Worm (Caenorhabditis elegans) whole organism, L4 larva: ENCODE results near the gene F14D7.12.
"Not testable (repeated sequence)": the region's sequence is repeated elsewhere in the genome, so short reads cannot be mapped to it uniquely, and the experiment has no call there.

Experiments
- D1046.2 ChIP-seq: fragments of 200-800 bp; sonication (Bioruptor generic); IDR thresholded peaks from 2 replicates; pipeline ENCODE4 v1.3.6; 2022; ENCODE audit warnings: missing genetic modification characterization, missing compliant biosample characterization
- F10B5.3 ChIP-seq: sonication (generic microtip); optimal IDR thresholded peaks from 2 replicates; lab custom pipeline; 2016; ENCODE audit warnings: mild to moderate bottlenecking, missing genetic modification characterization, missing compliant biosample characterization
- R02D3.7 ChIP-seq: fragments of 150-350 bp; sonication (generic microtip); optimal IDR thresholded peaks from 3 replicates; lab custom pipeline; 2014; ENCODE audit warnings: missing biosample characterization, missing genetic modification characterization
- Y48G9A.11 ChIP-seq: fragments of 200-800 bp; sonication (Bioruptor generic); IDR thresholded peaks from 2 replicates; pipeline ENCODE4 v1.3.6; 2022; ENCODE audit warnings: missing genetic modification reagents, missing genetic modification characterization, missing compliant biosample characterization
- ZK337.2 ChIP-seq: fragments of 200-800 bp; sonication (Bioruptor generic); IDR thresholded peaks from 2 replicates; pipeline ENCODE4 v1.3.6; 2022; ENCODE audit warnings: missing genetic modification reagents, missing genetic modification characterization, missing compliant biosample characterization
- aha-1 ChIP-seq: fragments of 150-350 bp; peaks from one replicate; lab custom pipeline; 2014; ENCODE audit warnings: missing biosample characterization, missing genetic modification characterization
- ama-1 ChIP-seq: fragments of 150-350 bp; optimal IDR thresholded peaks from 2 replicates; lab custom pipeline; 2014; ENCODE audit warnings: inconsistent platforms, mixed read lengths
- attf-4 ChIP-seq: sonication (generic microtip); optimal IDR thresholded peaks from 3 replicates; lab custom pipeline; 2017; ENCODE audit warnings: missing biosample characterization, missing genetic modification characterization
- ceh-20 ChIP-seq: fragments of 200-800 bp; sonication (Bioruptor generic); IDR thresholded peaks from 2 replicates; pipeline ENCODE4 v1.3.6; 2022; ENCODE audit warnings: missing genetic modification reagents, missing genetic modification characterization, missing compliant biosample characterization
- ceh-28 ChIP-seq: fragments of 150-350 bp; optimal IDR thresholded peaks from 2 replicates; lab custom pipeline; 2014; ENCODE audit warnings: missing biosample characterization, missing genetic modification reagents, missing genetic modification characterization
- ceh-32 ChIP-seq: sonication (generic microtip); optimal IDR thresholded peaks from 2 replicates; lab custom pipeline; 2016; ENCODE audit warnings: mild to moderate bottlenecking, missing genetic modification characterization, missing compliant biosample characterization; ENCODE audit not compliant: poor library complexity
- ceh-44 ChIP-seq: fragments of 200-800 bp; sonication (Bioruptor generic); IDR thresholded peaks from 2 replicates; pipeline ENCODE4 v1.3.6; 2022; ENCODE audit warnings: missing genetic modification reagents, missing genetic modification characterization, missing compliant biosample characterization
- ceh-82 ChIP-seq: sonication (generic microtip); optimal IDR thresholded peaks from 2 replicates; lab custom pipeline; 2017; ENCODE audit warnings: missing biosample characterization, missing genetic modification characterization
- cey-2 ChIP-seq: sonication (generic microtip); optimal IDR thresholded peaks from 3 replicates; lab custom pipeline; 2017; ENCODE audit warnings: missing genetic modification characterization, mild to moderate bottlenecking, missing compliant biosample characterization, antibody characterized with exemption, borderline replicate concordance; ENCODE audit not compliant: insufficient read depth
- dve-1 ChIP-seq: sonication (generic microtip); optimal IDR thresholded peaks from 2 replicates; lab custom pipeline; 2017; ENCODE audit warnings: antibody characterized with exemption, mild to moderate bottlenecking, missing genetic modification characterization, missing compliant biosample characterization; ENCODE audit not compliant: insufficient read depth
- egl-27 ChIP-seq: sonication (generic microtip); optimal IDR thresholded peaks from 3 replicates; lab custom pipeline; 2017; ENCODE audit warnings: missing biosample characterization, missing genetic modification reagents, missing genetic modification characterization
- hlh-11 ChIP-seq: fragments of 200-800 bp; sonication (Bioruptor generic); optimal IDR thresholded peaks from 2 replicates; lab custom pipeline; 2018; ENCODE audit warnings: mild to moderate bottlenecking, missing genetic modification characterization, missing compliant biosample characterization
- hlh-30 ChIP-seq: sonication (generic microtip); optimal IDR thresholded peaks from 2 replicates; lab custom pipeline; 2017; ENCODE audit warnings: antibody characterized with exemption, mild to moderate bottlenecking, missing genetic modification characterization, missing compliant biosample characterization; ENCODE audit not compliant: insufficient read depth
- jun-1 ChIP-seq: fragments of 150-350 bp; optimal IDR thresholded peaks from 2 replicates; lab custom pipeline; 2014; ENCODE audit warnings: missing biosample characterization, missing genetic modification reagents, missing genetic modification characterization
- lim-7 ChIP-seq: fragments of 200-800 bp; sonication (Bioruptor generic); IDR thresholded peaks from 2 replicates; pipeline ENCODE4 v1.3.6; 2022; ENCODE audit warnings: missing genetic modification characterization, missing compliant biosample characterization
- lin-39 ChIP-seq: fragments of 150-350 bp; optimal IDR thresholded peaks from 2 replicates; lab custom pipeline; 2014; ENCODE audit warnings: missing biosample characterization, missing genetic modification reagents, missing genetic modification characterization
- madf-5 ChIP-seq, 2 experiments: fragments of 200-800 bp; sonication (Bioruptor generic); IDR thresholded peaks; 2 replicates each; pipeline ENCODE4 v1.3.6; 2022; ENCODE audit warnings: missing compliant biosample characterization in 2 of 2, missing genetic modification characterization in 2 of 2
- madf-9 ChIP-seq: fragments of 200-800 bp; sonication (Bioruptor generic); conservative IDR thresholded peaks from 2 replicates; pipeline ENCODE4 v1.3.6; 2022; ENCODE audit warnings: missing genetic modification reagents, missing genetic modification characterization, missing compliant biosample characterization
- mdt-29 ChIP-seq: fragments of 200-800 bp; sonication (Bioruptor generic); IDR thresholded peaks from 2 replicates; pipeline ENCODE4 v1.3.6; 2022; ENCODE audit warnings: missing genetic modification reagents, missing genetic modification characterization, missing compliant biosample characterization
- mep-1 ChIP-seq: fragments of 150-350 bp; sonication (generic microtip); optimal IDR thresholded peaks from 3 replicates; lab custom pipeline; 2014; ENCODE audit warnings: missing biosample characterization, missing genetic modification characterization
- mxl-2 ChIP-seq: fragments of 200-800 bp; sonication (Bioruptor generic); conservative IDR thresholded peaks from 2 replicates; pipeline ENCODE4 v1.3.6; 2022; ENCODE audit warnings: missing genetic modification reagents, missing genetic modification characterization, missing compliant biosample characterization
- nhr-10 ChIP-seq: fragments of 150-350 bp; optimal IDR thresholded peaks from 2 replicates; lab custom pipeline; 2014; ENCODE audit warnings: missing biosample characterization, missing genetic modification characterization
- nhr-11 ChIP-seq: fragments of 150-350 bp; optimal IDR thresholded peaks from 2 replicates; lab custom pipeline; 2014; ENCODE audit warnings: missing biosample characterization, missing genetic modification characterization
- nhr-41 ChIP-seq: fragments of 200-800 bp; sonication (Bioruptor generic); IDR thresholded peaks from 2 replicates; pipeline ENCODE4 v1.3.6; 2022; ENCODE audit warnings: missing genetic modification reagents, missing genetic modification characterization, missing compliant biosample characterization
- pha-4 ChIP-seq, 2 experiments: fragments of 150-350 bp in 1 of 2; fragments of 200-800 bp in 1 of 2; sonication (Bioruptor generic) in 1 of 2; IDR thresholded peaks in 1 of 2; optimal IDR thresholded peaks in 1 of 2; 2 replicates each; pipeline versions ENCODE4 v1.3.6 to Lab custom; 2014 to 2022; ENCODE audit warnings: missing genetic modification characterization in 2 of 2, missing genetic modification reagents in 2 of 2, missing biosample characterization in 1 of 2, missing compliant biosample characterization in 1 of 2
- sdz-12 ChIP-seq: fragments of 200-800 bp; sonication (Bioruptor generic); optimal IDR thresholded peaks from 2 replicates; lab custom pipeline; 2018; ENCODE audit warnings: mild to moderate bottlenecking, missing genetic modification characterization, missing compliant biosample characterization
- spr-3 ChIP-seq: fragments of 200-800 bp; sonication (Bioruptor generic); optimal IDR thresholded peaks from 2 replicates; lab custom pipeline; 2018; ENCODE audit warnings: mild to moderate bottlenecking, missing genetic modification characterization, missing compliant biosample characterization
- ztf-11 ChIP-seq: fragments of 150-350 bp; optimal IDR thresholded peaks from 2 replicates; lab custom pipeline; 2014; ENCODE audit warnings: missing biosample characterization, missing genetic modification characterization
- ztf-7 ChIP-seq: fragments of 150-350 bp; optimal IDR thresholded peaks from 2 replicates; lab custom pipeline; 2014; ENCODE audit warnings: missing biosample characterization, missing genetic modification characterization

Gene F14D7.12

DNA sequence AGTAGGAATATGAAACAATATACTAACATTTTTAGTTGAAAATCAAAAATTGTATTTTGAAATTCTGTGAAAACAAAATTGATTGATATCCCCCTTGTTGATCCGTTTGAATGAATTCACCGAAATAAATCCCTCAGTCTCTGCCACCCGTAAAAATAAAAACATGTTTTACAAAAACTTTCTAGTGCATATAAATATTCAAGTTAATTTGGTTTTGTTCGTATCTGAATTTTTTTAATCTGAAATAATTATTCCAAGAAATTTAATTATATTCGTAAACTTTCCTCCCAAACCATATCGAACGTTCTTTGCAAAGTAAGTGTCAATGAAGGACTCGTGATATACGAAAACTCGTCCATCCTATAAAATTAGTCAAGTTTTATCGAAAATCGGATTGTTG is 26.8 kb upstream of the F14D7.12 start, which contains the start of gene F40G12.6:
Gene F40G12.6 (minus strand): TSS at position 101 of the 400 bp plus-strand sequence.
- TF ChIP-seq nhr-41 (GFP tag; lab: Robert Waterston, UW) (no peak), ama-1 (lab: Kevin White, UChicago) (no peak), attf-4 (tag; lab: Kevin White, UChicago) (no peak), jun-1 (tag; lab: Kevin White, UChicago) (no peak), ZK337.2 (no peak), ztf-7 (tag; lab: Kevin White, UChicago) (no peak), mdt-29 (GFP tag; lab: Robert Waterston, UW) (no peak), R02D3.7 (no peak)

DNA sequence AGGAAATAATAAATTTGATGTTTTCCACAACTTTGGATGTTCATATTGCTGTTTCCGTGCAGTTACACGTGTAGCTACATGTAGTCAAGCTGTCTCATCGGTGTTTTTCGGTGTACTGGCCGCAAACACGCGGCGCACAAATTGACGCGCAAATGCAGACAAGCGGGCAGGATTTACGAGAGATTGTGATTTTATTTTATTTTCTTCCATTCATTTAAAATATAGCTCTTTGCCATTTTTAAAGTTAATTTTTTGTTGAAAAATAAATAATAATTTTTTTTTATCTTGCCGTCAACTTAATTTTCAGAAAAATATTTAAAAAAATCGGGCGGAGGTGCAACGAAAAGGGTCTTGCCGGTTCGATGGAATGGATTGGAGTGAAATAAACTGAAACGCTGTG is 25.5 kb upstream of the F14D7.12 start, which contains the start of gene F40G12.7:
Gene F40G12.7 (plus strand): TSS at position 301 of the 400 bp plus-strand sequence.
- TF ChIP-seq nhr-11, lin-39, mep-1 (tag; lab: Kevin White, UChicago): not testable (repeated sequence)
- TF ChIP-seq, all 104 proteins: peak for 0; not testable (repeated sequence) for 104

DNA sequence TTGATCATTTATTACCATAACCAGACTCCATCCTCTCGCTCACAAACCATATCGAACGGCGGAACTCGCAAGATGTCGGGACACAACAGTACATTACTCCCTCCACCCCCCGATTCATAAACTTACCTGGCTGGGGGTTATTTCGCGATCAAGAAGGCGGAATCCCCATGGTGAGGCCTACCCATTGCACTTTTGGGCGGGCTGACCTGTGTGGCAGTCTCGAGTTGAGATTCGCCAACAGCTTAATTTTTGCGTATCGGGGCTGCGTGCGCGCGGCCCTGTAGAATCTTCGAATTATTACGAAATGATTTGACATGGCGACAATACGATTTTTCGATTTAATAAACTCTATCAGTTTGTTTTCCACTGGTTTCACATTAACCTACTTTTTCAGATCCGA is 22.4 kb upstream of the F14D7.12 start:
- peak; percentile 54 for TF ChIP-seq aha-1
- 0 out of 2 replicates have a peak, but pooled peaks have one; percentile 6 for TF ChIP-seq Y48G9A.11

DNA sequence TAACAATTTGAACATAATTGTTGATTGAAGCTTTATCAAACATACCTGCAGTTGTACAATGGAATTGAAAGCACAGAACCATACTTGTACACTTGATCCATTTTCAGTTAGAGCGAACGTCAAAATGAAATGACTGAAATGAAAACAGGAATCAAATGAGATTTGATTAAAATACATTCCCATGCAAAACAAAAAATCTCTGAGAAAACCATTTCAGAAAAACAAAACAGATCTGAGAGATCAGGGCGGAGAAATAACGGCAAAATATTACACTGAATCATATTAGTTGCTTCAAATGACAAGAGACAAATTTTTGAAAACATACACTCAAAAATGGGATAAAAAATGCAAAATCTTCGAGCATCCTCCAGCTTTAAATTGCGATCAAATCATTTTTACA is 20.0 kb upstream of the F14D7.12 start, which contains the start of gene srt-33:
Gene srt-33 (minus strand): TSS at position 101 of the 400 bp plus-strand sequence.
- TF ChIP-seq madf-9 (GFP tag; lab: Robert Waterston, UW) (no peak), ama-1 (lab: Kevin White, UChicago) (no peak), hlh-11 (tag; lab: Kevin White, UChicago) (no peak), lin-39 (tag; lab: Kevin White, UChicago) (no peak), mxl-2 (GFP tag; lab: Robert Waterston, UW) (no peak), pha-4 (GFP tag; IDR thresholded peaks at IDR 0.05; lab: Robert Waterston, UW) (no peak), pha-4 (tag; optimal IDR thresholded peaks at IDR 0.05; lab: Kevin White, UChicago) (no peak)

DNA sequence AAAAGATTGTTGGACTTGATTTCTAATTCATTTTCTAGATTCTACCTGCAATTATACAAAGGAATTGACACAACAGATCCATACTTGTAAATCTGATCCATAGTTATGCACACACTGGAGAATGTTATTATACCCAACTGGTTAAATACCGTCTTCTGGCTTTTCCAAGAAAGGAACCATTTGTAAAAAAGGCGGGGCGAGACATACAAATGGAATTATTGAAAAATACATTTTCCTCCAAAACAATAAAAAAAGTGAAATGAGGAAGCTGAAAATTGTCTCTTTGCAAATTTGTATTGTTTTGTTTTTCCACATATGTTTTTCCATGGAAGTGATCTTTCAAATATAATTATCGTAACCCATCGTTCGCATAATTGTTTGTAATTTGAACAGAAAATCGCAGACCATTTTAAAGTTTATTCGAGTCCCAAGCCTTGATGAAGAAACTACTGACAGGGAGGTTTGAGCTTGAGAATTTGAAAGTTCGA is 17.5 kb upstream of the F14D7.12 start, which contains the start of the genes srt-74 and F40G12.9:
Gene srt-74 (minus strand): TSS at position 101 of the 488 bp plus-strand sequence.
Gene F40G12.9 (plus strand): TSS at position 438 of the 488 bp plus-strand sequence.
- TF ChIP-seq sdz-12 (GFP tag; lab: Kevin White, UChicago) (no peak), lim-7 (GFP tag; lab: Robert Waterston, UW) (no peak), cey-2 (tag; lab: Kevin White, UChicago) (no peak), ceh-32 (no peak), madf-5 (GFP tag; IDR thresholded peaks at IDR 0.05; lab: Robert Waterston, UW) (no peak), hlh-30 (tag; lab: Kevin White, UChicago) (no peak), spr-3 (GFP tag; lab: Kevin White, UChicago) (no peak), ama-1 (lab: Kevin White, UChicago) (no peak), egl-27 (tag; lab: Kevin White, UChicago) (no peak), dve-1 (tag; lab: Kevin White, UChicago) (no peak), nhr-10 (tag; lab: Kevin White, UChicago) (no peak), ceh-20 (GFP tag; lab: Robert Waterston, UW) (no peak), ceh-82 (tag; lab: Kevin White, UChicago) (no peak), F10B5.3 (tag; lab: Kevin White, UChicago) (no peak), ceh-44 (GFP tag; lab: Robert Waterston, UW) (no peak), D1046.2 (no peak), ceh-28 (tag; lab: Kevin White, UChicago) (no peak), ztf-11 (tag; lab: Kevin White, UChicago) (no peak)
